Fruit fly (Drosophila melanogaster): ENCODE data around the gene ATPsynbetaL.

ATPsynbetaL gene

DNA sequence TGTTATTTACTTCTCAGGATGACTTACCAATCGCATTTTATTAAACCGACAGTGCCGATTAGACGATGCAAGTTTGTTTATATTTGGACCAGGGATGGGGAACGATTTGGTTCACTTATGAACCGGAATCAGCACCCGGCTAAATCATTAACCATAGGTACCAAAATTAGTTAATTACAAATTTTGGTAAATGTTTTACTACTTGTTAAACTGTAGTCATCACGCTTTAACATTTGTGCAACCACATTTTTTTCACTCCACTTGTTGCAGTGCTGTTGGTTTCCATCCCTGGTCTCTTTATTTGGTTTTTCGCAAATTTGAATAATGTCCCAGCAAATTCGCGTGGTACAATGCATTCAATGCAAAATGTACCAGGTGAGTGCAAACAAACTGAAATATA lies 7.9 kb downstream of the ATPsynbetaL start, which contains the start of the genes IntS9 and CG43295 (continued):
- TF ChIP-seq gsb-n (tag; optimal IDR thresholded peaks at IDR 0.05), result no peak
- TF ChIP-seq CG6854 (GFP tag; optimal IDR thresholded peaks at IDR 0.05), result peak; percentile 5
- peak; percentile 65 for TF ChIP-seq CG3847 (GFP tag; IDR thresholded peaks at IDR 0.05)
- no peak for TF ChIP-seq ash1 (GFP tag; optimal IDR thresholded peaks at IDR 0.05)
- peak; percentile 29 for TF ChIP-seq CG31388 (GFP tag; optimal IDR thresholded peaks at IDR 0.05)
- TF ChIP-seq Bgb (GFP tag; IDR thresholded peaks at IDR 0.05; ENCODE audit: partially characterized antibody), result no peak
- TF ChIP-seq salm (tag; optimal IDR thresholded peaks at IDR 0.05), result no peak
- TF ChIP-seq CG1529 (GFP tag; optimal IDR thresholded peaks at IDR 0.05), result no peak
- no peak for TF ChIP-seq Hey (tag; optimal IDR thresholded peaks at IDR 0.05)
- TF ChIP-seq CG15696 (tag; optimal IDR thresholded peaks at IDR 0.05), result peak; percentile 65
- TF ChIP-seq CG32767 (GFP tag; IDR thresholded peaks at IDR 0.05), result peak; percentile 81
- TF ChIP-seq toy (GFP tag; IDR thresholded peaks at IDR 0.05), result no peak
- TF ChIP-seq dmrt99B (tag; optimal IDR thresholded peaks at IDR 0.05), result no peak
- no peak for TF ChIP-seq CG11504 (tag; optimal IDR thresholded peaks at IDR 0.05)
- peak; percentile 25 for TF ChIP-seq BEAF-32 (GFP tag; optimal IDR thresholded peaks at IDR 0.05)
- peak; percentile 71 for TF ChIP-seq CG14014 (GFP tag; IDR thresholded peaks at IDR 0.05)
- peak; percentile 94 for TF ChIP-seq MBD-R2 (GFP tag; IDR thresholded peaks at IDR 0.05)
- peak; percentile 64 for TF ChIP-seq CG10321 (GFP tag; IDR thresholded peaks at IDR 0.05)
- TF ChIP-seq CG9817 (tag; optimal IDR thresholded peaks at IDR 0.05), result peak; percentile 65
- TF ChIP-seq CG10959 (GFP tag; IDR thresholded peaks at IDR 0.05), result peak; percentile 85
- TF ChIP-seq Optix (GFP tag; IDR thresholded peaks at IDR 0.05), result peak; percentile 82
- TF ChIP-seq CG18764 (GFP tag; optimal IDR thresholded peaks at IDR 0.05), result peak; percentile 82
- TF ChIP-seq knrl (GFP tag; IDR thresholded peaks at IDR 0.05; ENCODE audit: partially characterized antibody), result peak; percentile 57; the same call in 2 of the 3 replicates
- TF ChIP-seq Pdp1 (GFP tag; optimal IDR thresholded peaks at IDR 0.05), result peak; percentile 85
- peak; percentile 77 for TF ChIP-seq CG11695 (GFP tag; IDR thresholded peaks at IDR 0.05)
- TF ChIP-seq dimm (GFP tag; IDR thresholded peaks at IDR 0.05), result 0 out of 2 replicates have a peak, but pooled peaks have one; percentile 19
- no peak for TF ChIP-seq CG3407 (GFP tag; optimal IDR thresholded peaks at IDR 0.05)
- peak; percentile 80 for TF ChIP-seq btn (GFP tag; optimal IDR thresholded peaks at IDR 0.05)
- peak; percentile 82 for TF ChIP-seq dmrt11E (tag; optimal IDR thresholded peaks at IDR 0.05)
- no peak for TF ChIP-seq CG4360 (GFP tag; IDR thresholded peaks at IDR 0.05)
- peak; percentile 89 for TF ChIP-seq az2 (GFP tag; optimal IDR thresholded peaks at IDR 0.05)
- TF ChIP-seq GATAe (GFP tag; conservative IDR thresholded peaks at IDR 0.05), result peak; percentile 46
- TF ChIP-seq tll (GFP tag; optimal IDR thresholded peaks at IDR 0.05), result no peak
- peak; percentile 82 for TF ChIP-seq CG10979 (tag; optimal IDR thresholded peaks at IDR 0.05)
- TF ChIP-seq CG15514 (GFP tag; optimal IDR thresholded peaks at IDR 0.05), result peak; percentile 99
- TF ChIP-seq D (optimal IDR thresholded peaks at IDR 0.05), result no peak
- TF ChIP-seq D (GFP tag; optimal IDR thresholded peaks at IDR 0.05), result peak; percentile 62
- TF ChIP-seq kay (GFP tag; optimal IDR thresholded peaks at IDR 0.05), result peak; percentile 64
- no peak for TF ChIP-seq pita (GFP tag; optimal IDR thresholded peaks at IDR 0.05)
- TF ChIP-seq Ada2b (GFP tag; IDR thresholded peaks at IDR 0.05), result peak; percentile 86
- TF ChIP-seq Poxn (GFP tag; IDR thresholded peaks at IDR 0.05), result 0 out of 2 replicates have a peak, but pooled peaks have one; percentile 8
- no peak for TF ChIP-seq zf30C (GFP tag; optimal IDR thresholded peaks at IDR 0.05)
- TF ChIP-seq CG4617 (GFP tag; optimal IDR thresholded peaks at IDR 0.05; ENCODE audit: borderline replicate concordance), result peak; percentile 77
- no peak for TF ChIP-seq sd (tag; optimal IDR thresholded peaks at IDR 0.05)
- TF ChIP-seq CG7271 (tag; optimal IDR thresholded peaks at IDR 0.05), result peak; percentile 70
- peak; percentile 77 for TF ChIP-seq tx (GFP tag; optimal IDR thresholded peaks at IDR 0.05)
- no peak for TF ChIP-seq cad (GFP tag; optimal IDR thresholded peaks at IDR 0.05)
- TF ChIP-seq CG4854 (GFP tag; optimal IDR thresholded peaks at IDR 0.05), result peak; percentile 73
- TF ChIP-seq CG8478 (optimal IDR thresholded peaks at IDR 0.05), result no peak
- peak; percentile 76 for TF ChIP-seq CG12744 (GFP tag; optimal IDR thresholded peaks at IDR 0.05)
- TF ChIP-seq CG30403 (GFP tag; optimal IDR thresholded peaks at IDR 0.05), result peak; percentile 90

Data from whole organism, embryonic.